Worm (Caenorhabditis elegans): Measurements from ENCODE around the gene C01G10.5.

DNA sequence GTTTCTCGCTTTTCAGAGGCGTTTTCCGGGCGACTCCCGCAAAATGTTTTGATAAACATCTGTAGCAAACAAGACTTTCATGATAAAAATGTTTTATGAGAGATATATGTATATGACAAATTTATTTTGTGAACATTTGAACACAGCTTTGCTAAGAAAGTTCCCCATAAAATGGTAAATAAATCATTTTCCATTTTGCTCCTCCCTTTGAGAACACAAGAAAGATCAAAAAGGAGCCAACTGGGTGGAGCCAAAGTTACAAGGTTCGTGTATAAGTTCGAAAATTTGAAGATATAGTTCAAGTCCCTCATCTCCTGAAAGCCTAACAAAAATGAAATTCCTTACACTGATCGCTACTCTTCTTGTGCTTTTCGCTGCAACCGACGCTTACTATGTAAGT lies 1.1 kb upstream of the C01G10.5 start, which contains the start of gene C01G10.17:
- TF ChIP-seq aha-1 (tag) (no peak), pha-4 (GFP tag; IDR thresholded peaks at IDR 0.05) (no peak), pha-4 (tag; optimal IDR thresholded peaks at IDR 0.05) (no peak), nhr-76 (tag; optimal IDR thresholded peaks at IDR 0.05) (no peak), ztf-7 (tag; optimal IDR thresholded peaks at IDR 0.05) (no peak), R02D3.7 (tag; optimal IDR thresholded peaks at IDR 0.05) (no peak), lin-39 (tag; optimal IDR thresholded peaks at IDR 0.05) (no peak), unc-130 (GFP tag; optimal IDR thresholded peaks at IDR 0.05) (no peak), saeg-2 (GFP tag; IDR thresholded peaks at IDR 0.05) (no peak)

All from whole organism, L4 larva.